Worm (Caenorhabditis elegans) whole organism, dauer: ENCODE data around the gene prp-3.
"Not testable (repeated sequence)": the region's sequence is repeated elsewhere in the genome, so short reads cannot be mapped to it uniquely, and the experiment has no call there.

Experiments used
- unc-62 ChIP-seq: sonication (generic microtip); optimal IDR thresholded peaks from 2 replicates; lab custom pipeline; 2017; ENCODE audit warnings: missing biosample characterization, missing genetic modification reagents, missing genetic modification characterization

prp-3 gene

DNA sequence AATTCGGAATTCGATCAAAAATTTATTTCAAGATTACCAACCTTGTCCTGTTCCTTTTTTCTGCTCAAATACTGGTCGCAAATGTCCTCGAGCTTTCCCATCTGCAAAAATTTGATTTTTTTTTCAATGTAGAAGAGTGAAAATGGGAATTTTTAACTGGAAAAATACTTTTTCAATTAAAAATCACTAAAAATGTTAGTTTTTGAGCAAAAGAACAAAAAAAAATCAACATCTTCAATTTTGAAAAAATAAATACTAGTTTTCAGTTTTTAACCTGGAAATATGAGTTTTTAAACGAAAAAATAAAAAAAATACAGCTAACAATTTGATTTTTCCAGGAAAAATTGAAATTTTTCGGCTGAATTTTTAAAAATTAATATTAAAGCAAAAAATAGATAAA is at the start of gene prp-3:
prp-3 (minus strand) TSS at position 101 of the 400 bp plus-strand sequence.
- no peak for TF ChIP-seq unc-62 (GFP tag; lab: Kevin White, UChicago)

DNA sequence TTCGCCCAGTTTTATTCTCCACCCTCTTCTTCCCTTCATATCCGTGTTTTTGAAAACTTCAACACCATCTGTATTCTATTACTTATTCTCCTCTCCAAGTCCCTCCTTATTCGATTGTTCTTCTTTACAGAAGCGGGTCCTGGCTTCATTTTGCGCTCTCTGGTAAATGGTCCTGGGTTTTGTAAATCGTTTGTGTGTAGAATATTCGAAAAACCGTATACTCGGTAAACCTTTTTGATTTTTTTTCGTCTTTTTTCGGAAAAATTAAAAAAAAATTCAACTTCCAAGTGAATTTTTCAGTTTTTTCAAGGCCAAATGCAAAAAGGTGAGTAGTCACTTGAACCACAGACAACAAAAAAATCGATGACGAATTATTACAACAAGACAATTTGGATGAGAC is 47.2 kb upstream of the prp-3 start, which contains the start of gene D2045.9:
D2045.9 (plus strand) TSS at position 301 of the 400 bp plus-strand sequence.
- no peak for TF ChIP-seq unc-62 (GFP tag; lab: Kevin White, UChicago)

DNA sequence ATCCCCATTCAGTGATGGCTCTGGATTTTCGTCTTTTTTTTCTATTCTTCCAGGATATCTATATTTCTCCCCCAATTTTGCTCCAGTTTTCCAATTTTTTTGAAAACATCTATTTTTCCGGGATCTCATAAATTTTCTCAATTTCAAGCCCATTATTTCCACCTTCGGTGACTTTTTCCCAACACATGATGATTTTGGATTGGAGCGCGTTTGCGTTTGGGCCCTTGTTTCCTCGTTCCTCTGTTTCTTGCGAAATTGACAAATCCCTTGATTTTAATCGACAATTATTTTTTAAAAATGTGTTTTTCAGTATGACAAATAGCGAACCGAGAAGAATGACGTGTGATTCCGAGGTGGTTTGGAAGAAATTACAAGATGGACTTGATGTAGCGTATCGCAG is 43.1 kb upstream of the prp-3 start, which contains the start of gene cul-1:
cul-1 (plus strand) TSS at position 311 of the 400 bp plus-strand sequence.
- no peak for TF ChIP-seq unc-62 (GFP tag; lab: Kevin White, UChicago)

DNA sequence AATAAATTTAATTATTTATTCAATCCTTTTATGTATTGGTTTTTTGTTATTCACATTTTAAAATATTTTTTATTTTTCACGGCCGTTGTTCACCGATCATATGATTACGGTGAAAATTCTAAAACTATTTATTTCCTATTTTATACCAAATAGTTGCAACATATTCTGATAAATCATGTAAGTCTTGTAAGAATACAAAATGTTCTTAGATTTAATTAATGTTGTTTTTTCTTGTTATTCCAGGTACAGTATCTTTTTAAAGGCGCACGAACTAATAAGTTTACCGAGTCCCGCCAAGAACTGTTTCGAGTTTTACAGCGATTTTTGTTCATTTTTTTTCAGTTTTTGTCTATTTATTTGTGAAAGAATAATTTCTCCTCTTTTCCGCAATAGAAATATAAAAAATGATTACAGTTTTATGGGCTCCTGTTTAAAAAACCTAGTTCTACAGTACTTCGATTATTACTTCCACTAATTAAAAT is 41.8 kb upstream of the prp-3 start, which contains the start of gene D2045.5:
D2045.5 (minus strand) TSS at position 51 of the 482 bp plus-strand sequence.
- no peak for TF ChIP-seq unc-62 (GFP tag; lab: Kevin White, UChicago)

DNA sequence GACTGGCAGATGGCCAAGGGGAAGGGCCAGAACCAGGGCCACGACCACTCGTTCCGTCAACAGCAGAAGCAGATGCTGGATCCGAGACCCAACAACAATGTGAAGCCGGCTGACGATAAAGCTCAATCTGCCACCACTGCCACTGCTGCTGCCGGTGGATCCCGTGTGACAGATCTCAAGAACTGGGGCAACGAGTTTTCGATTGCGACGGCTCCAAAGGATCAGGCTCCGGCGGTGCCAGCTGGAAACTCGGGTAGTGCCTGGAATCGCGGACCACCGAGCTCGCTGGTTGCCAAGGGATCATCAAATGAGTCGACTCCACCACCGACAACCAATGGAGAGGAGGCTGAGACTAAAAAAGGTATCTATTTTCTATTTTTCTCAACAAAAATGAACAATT is 36.7 kb upstream of the prp-3 start:
- TF ChIP-seq unc-62 (GFP tag; lab: Kevin White, UChicago), result no peak

DNA sequence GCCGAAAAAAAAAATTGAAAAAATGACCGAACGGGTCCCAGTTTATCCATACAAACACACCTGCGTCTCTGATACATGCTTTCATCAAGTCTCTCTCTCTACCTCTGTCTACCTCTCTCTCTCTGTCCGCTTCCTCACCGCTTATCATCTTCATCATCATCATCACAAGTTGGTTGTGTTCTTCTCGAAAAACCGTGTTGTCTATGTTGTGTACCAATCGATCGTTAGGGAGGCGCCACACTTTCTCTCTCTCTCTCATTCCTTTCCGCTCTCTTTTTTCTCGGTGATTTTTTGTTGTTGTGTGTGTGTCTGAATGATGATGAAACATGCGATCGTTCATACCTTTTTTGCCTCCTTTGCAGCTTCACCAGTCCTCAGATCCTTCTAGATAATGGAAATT is 35.9 kb upstream of the prp-3 start:
- TF ChIP-seq unc-62 (GFP tag; lab: Kevin White, UChicago), result no peak

DNA sequence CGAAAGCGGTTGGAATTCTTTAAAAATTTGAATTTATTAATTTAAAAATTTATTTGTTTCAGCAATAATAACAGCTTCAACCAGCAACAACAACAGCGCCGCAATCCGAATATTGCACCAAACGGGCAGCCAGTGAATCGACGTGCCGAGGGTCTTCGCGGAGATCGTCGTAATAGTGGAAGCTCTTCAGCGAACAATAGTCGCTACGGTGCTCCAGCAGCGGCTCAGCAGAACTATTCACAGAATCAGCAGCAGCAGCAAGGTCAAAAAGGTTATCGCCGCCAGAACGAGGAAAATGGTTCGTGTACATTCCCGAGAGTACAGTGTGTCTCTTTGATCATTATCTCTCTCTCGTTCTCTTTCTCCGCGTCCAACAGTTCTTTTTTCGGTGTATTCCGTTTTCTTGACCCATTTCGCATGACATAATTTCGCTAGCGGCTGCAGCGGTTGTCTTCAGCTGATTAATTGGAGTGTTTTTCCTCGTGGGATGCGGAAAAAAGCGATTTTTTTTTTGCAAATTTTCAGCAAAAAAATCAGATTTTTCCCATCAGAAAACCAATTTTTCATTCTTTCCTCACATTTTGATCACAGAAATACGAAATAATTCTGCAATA is 35.3 kb upstream of the prp-3 start:
- no peak for TF ChIP-seq unc-62 (GFP tag; lab: Kevin White, UChicago)

DNA sequence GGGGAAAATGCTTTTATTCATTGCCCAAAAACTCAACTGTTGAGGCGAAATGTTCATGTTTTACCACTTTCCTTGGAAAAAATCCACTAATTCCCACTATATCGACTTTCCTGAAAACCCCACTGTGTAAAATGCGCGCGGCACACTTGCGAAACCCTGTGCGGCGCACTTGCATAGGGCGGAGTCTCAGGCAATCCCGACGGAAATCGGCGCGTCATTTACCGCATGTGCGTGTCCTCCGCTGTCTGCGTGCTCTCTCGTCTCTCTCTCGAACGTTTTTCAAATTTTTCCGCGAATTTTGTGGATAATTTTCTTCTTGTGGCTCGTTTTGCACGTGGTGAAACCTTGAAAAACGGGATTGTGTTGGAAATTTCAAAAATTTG is 33.4 kb upstream of the prp-3 start, which contains the start of gene atx-2:
atx-2 (plus strand) TSS at position 226 of the 383 bp plus-strand sequence.
- TF ChIP-seq unc-62 (GFP tag; lab: Kevin White, UChicago), result no peak

DNA sequence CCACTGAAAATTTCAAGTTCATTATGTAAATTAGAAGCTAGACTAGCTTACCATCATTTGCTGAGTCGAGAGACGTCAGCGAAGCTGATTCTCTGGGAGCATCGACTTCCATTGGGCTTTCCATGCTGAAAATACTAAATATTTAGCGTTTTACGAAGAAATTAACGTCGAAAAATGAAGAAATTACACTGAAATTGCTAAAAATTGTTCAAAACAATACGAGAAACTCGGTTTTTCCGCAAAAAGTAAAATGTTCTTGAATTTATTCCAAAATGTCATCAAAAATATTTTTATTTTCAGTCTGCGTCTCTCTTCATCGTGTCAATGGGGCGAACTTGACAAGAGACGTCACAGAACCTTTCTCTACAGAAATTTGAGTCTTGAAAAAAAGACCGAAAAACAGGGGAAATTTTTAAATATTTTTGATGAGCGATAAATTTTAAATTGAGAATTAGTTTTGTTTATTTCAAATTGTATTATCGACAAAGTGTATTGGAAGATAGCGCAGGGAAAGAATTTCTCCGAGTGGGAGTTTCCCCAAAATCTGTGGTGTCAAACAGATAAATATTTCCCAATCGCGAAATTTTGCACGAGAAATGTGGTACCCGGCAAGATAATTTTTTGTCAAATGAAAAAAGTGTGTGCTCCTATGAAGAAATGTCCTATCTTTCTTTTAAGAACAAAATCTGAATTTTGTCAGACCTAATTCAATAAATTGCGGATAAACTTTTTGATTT is 32.8 kb upstream of the prp-3 start, which contains the start of gene ecps-1:
ecps-1 (minus strand) TSS at position 125 of the 737 bp plus-strand sequence.
- TF ChIP-seq unc-62 (GFP tag; lab: Kevin White, UChicago), result no peak

DNA sequence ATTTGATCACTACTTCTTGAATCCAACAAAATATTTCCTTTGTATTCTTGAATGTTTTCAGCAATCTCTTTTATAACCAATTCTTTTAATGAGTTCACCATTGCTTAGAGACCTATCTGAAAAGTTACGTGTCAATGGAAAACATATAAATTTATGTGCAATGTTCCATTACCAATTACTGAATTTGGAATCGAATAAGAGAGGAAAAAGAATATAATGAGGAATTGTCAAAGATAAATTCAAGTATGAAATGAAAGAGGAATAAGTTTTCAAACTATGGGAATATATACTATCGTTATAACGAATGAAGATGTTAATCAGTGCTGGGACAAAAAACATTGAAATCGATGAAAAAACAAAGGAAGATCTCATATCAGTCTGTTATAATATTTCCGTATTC is 23.2 kb upstream of the prp-3 start, which contains the start of gene H04D03.4:
H04D03.4 (minus strand) TSS at position 101 of the 400 bp plus-strand sequence.
- no peak for TF ChIP-seq unc-62 (GFP tag; lab: Kevin White, UChicago)

DNA sequence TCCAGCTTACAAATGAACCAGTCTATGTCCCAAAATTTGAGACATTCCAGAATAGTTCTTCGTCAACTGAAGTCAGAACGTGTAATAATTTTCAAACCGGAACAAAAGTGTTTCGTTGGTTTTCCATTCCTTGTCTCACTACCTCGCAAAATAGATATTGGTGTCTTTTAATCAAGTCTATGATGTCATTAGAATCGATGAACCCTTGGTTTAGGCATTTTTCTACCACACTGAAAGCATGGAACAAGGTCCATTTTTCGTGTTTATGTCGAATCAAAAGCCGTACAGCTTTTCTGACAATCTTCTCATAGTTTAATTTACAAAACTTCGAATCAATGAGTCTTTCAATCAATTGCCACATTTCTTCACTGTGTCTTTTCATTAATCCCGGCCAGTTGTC is 18.9 kb upstream of the prp-3 start, which contains the start of gene H04D03.7:
H04D03.7 (minus strand) TSS at position 101 of the 400 bp plus-strand sequence.
- no peak for TF ChIP-seq unc-62 (GFP tag; lab: Kevin White, UChicago)

DNA sequence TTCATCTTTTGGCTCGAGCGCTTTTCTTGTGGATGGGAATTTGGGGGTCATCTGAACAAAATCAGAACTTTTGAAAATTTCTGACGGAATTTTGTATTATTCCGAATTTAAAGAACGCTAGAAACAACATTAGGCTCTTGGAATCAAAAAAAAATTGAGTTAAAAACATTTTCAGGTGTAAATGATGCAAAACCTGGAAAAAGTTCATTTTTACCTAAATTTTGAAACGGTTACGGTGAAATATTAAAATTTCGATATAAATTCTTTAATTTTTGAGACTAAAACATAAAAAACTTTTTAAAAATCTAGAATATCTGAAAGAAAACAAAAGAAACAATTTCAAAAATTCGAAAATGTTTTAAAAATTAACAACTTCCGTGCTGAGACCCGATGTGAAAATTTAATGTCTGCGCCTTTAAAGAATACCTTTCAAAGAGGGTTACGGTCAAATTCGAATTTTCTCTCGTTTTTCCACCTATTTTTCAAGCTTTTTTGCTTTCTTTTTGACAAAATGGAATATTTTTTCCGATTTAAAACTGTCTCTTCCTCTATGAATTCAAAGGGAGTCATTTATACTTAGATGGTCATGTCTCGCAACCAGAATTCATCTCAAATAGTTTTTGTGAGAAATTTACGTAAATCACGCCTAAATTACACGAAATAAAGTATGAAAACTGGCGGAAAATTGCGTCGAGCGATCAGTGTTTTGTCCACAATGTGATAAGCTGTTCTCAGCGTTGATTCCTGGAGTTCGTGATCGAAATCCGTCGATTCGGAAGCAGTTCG is 14.8 kb upstream of the prp-3 start, which contains the start of the genes H04D03.2 and ecps-2:
H04D03.2 (minus strand) TSS at position 51 of the 786 bp plus-strand sequence.
ecps-2 (plus strand) TSS at position 736 of the 786 bp plus-strand sequence.
- TF ChIP-seq unc-62 (GFP tag; lab: Kevin White, UChicago), result no peak

DNA sequence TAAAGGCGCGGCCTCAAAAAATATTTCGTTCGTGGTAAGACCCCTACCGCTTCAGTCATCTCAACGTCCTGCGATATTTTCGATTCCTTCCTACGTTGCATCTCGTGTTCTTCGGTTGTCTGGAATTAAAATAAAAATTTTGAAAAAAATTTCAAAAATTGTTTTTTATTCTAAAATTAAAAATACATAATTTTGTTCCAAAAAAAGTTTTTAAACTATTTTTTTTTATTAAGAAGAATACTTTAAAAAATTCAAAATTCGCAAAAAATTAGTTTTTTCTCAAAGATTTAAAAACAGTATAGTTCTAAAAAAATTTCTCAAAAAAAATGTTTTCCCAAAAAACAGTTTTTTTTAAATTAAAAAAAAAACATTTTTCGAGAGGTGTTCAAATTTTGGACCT is 11.0 kb upstream of the prp-3 start, which contains the start of gene H04D03.6:
H04D03.6 (minus strand) TSS at position 101 of the 400 bp plus-strand sequence.
- TF ChIP-seq unc-62 (GFP tag; lab: Kevin White, UChicago), result not testable (repeated sequence)

DNA sequence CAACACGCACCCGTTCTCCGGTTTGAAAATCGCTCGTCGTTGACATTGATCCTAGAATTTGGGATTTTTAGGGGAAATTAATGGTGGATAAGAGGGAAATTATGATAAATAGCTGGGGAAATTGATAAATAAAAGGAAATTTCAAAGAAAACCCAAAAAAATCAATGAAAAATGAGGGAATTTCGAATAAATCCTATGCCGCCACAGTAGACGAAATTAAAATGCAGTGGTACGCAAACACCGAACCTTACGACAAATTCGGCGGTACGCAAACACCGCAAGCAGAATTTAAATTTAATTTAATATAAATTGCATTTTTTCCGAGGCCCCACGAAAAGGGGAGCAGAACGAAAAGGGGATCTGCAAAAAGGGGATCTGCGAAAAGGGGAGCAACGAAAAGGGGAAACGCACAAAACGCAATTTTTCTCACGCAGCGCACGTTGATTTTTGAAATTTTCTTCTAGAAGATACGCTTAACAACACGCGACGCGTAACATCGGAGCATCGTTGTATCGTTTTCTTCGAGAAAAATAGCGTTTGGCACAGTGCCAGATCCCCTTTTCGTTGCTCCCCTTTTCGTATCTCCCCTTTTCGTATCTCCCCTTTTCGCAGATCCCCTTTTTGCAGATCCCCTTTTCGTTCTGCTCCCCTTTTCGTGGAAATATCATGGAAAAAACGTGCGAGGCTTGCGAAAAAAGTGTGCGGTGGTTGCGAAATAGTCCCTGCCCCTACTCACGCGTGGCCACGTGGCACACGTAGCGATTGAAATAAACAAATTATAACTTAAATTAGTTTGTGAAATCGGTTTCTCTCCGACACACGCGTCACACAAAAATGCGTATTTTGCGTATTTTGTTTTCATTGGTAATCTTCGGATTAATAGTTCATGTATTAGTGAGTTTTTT is 8.4 kb upstream of the prp-3 start, which contains the start of the genes smrd-1 and enu-3.1:
smrd-1 (minus strand) TSS at position 51 of the 905 bp plus-strand sequence.
enu-3.1 (plus strand) TSS at position 339 of the 905 bp plus-strand sequence.
- not testable (repeated sequence) for TF ChIP-seq unc-62 (GFP tag; lab: Kevin White, UChicago)
